Fruit fly (Drosophila melanogaster): ENCODE data around the gene Marcal1.

Gene Marcal1

dm6 chr2L:4945300-4945699 is 10.0 kb upstream of the Marcal1 start, which contains the start of the genes mRpL24 and betaggt-I (continued):
- TF ChIP-seq ERR (GFP tag; optimal IDR thresholded peaks at IDR 0.05): peak; percentile 59
- peak; percentile 53 for TF ChIP-seq fd64A (GFP tag; optimal IDR thresholded peaks at IDR 0.05)
- peak; percentile 94 for TF ChIP-seq CG14050 (GFP tag; IDR thresholded peaks at IDR 0.05)
- no peak for TF ChIP-seq kni (GFP tag; optimal IDR thresholded peaks at IDR 0.05)
- TF ChIP-seq gcm2 (GFP tag; optimal IDR thresholded peaks at IDR 0.05): peak; percentile 70
- TF ChIP-seq az2 (GFP tag; optimal IDR thresholded peaks at IDR 0.05): peak; percentile 94
- TF ChIP-seq D19B (GFP tag; optimal IDR thresholded peaks at IDR 0.05): peak; percentile 88
- TF ChIP-seq CG17359 (tag; optimal IDR thresholded peaks at IDR 0.05): peak; percentile 97
- TF ChIP-seq CG6272 (GFP tag; IDR thresholded peaks at IDR 0.05): peak; percentile 92
- peak; percentile 75 for TF ChIP-seq sr (GFP tag; IDR thresholded peaks at IDR 0.05)
- peak; percentile 96 for TF ChIP-seq gcm (GFP tag; optimal IDR thresholded peaks at IDR 0.05)
- peak; percentile 76 for TF ChIP-seq ro (GFP tag; IDR thresholded peaks at IDR 0.05)
- peak; percentile 35 for TF ChIP-seq ab (GFP tag; optimal IDR thresholded peaks at IDR 0.05)
- TF ChIP-seq dati (GFP tag; IDR thresholded peaks at IDR 0.05): peak; percentile 79
- peak; percentile 97 for TF ChIP-seq CG32767 (GFP tag; IDR thresholded peaks at IDR 0.05)
- peak; percentile 96 for TF ChIP-seq lilli (GFP tag; optimal IDR thresholded peaks at IDR 0.05)
- TF ChIP-seq Doc3 (GFP tag; IDR thresholded peaks at IDR 0.05; ENCODE audit: partially characterized antibody): no peak
- peak; percentile 95 for TF ChIP-seq CG8765 (GFP tag; IDR thresholded peaks at IDR 0.05)
- TF ChIP-seq cato (GFP tag; optimal IDR thresholded peaks at IDR 0.05; ENCODE audit: borderline replicate concordance): peak; percentile 89
- TF ChIP-seq CG11085 (GFP tag; IDR thresholded peaks at IDR 0.05): peak; percentile 96
- peak; percentile 89 for TF ChIP-seq cwo (GFP tag; optimal IDR thresholded peaks at IDR 0.05)
- TF ChIP-seq CG6683 (GFP tag; optimal IDR thresholded peaks at IDR 0.05): peak; percentile 90
- peak; percentile 96 for TF ChIP-seq CG2120 (GFP tag; optimal IDR thresholded peaks at IDR 0.05)
- no peak; the same call in 1 of the 2 replicates for TF ChIP-seq Scr (GFP tag; IDR thresholded peaks at IDR 0.05; ENCODE audit: partially characterized antibody)
- peak; percentile 96 for TF ChIP-seq fd3F (GFP tag; optimal IDR thresholded peaks at IDR 0.05)
- TF ChIP-seq CG13894 (tag; optimal IDR thresholded peaks at IDR 0.05): peak; percentile 96
- peak; percentile 96 for TF ChIP-seq dmrt11E (tag; optimal IDR thresholded peaks at IDR 0.05)
- TF ChIP-seq Ravus (GFP tag; IDR thresholded peaks at IDR 0.05): peak; percentile 87
- peak; percentile 44 for TF ChIP-seq da (GFP tag; optimal IDR thresholded peaks at IDR 0.05)
- peak; percentile 90 for TF ChIP-seq danr (GFP tag; IDR thresholded peaks at IDR 0.05)
- peak; percentile 81 for TF ChIP-seq CG6854 (GFP tag; optimal IDR thresholded peaks at IDR 0.05)
- no peak for TF ChIP-seq CG2129 (GFP tag; IDR thresholded peaks at IDR 0.05; ENCODE audit: partially characterized antibody)
- peak; percentile 93 for TF ChIP-seq CG18619 (GFP tag; optimal IDR thresholded peaks at IDR 0.05)
- TF ChIP-seq jigr1 (GFP tag; IDR thresholded peaks at IDR 0.05): peak; percentile 67; the same call in 2 of the 3 replicates
- TF ChIP-seq CoRest (tag; optimal IDR thresholded peaks at IDR 0.05): peak; percentile 98
- TF ChIP-seq Hr3 (GFP tag; optimal IDR thresholded peaks at IDR 0.05): peak; percentile 96
- TF ChIP-seq CG12071 (GFP tag; optimal IDR thresholded peaks at IDR 0.05): peak; percentile 78
- TF ChIP-seq CG15514 (GFP tag; optimal IDR thresholded peaks at IDR 0.05): peak; percentile 92
- peak; percentile 89 for TF ChIP-seq slou (GFP tag; optimal IDR thresholded peaks at IDR 0.05)
- peak; percentile 94 for TF ChIP-seq ind (GFP tag; optimal IDR thresholded peaks at IDR 0.05)
- no peak for TF ChIP-seq sima (GFP tag; optimal IDR thresholded peaks at IDR 0.05)
- peak; percentile 97 for TF ChIP-seq E2f1 (GFP tag; IDR thresholded peaks at IDR 0.05)
- peak; percentile 94 for TF ChIP-seq CG12104 (GFP tag; optimal IDR thresholded peaks at IDR 0.05)
- TF ChIP-seq CG10267 (tag; optimal IDR thresholded peaks at IDR 0.05): peak; percentile 92
- peak; percentile 97 for TF ChIP-seq H2.0 (GFP tag; IDR thresholded peaks at IDR 0.05)
- peak; percentile 80 for TF ChIP-seq pum (GFP tag; optimal IDR thresholded peaks at IDR 0.05)
- TF ChIP-seq otp (GFP tag; IDR thresholded peaks at IDR 0.05): peak; percentile 95
- TF ChIP-seq sd (tag; optimal IDR thresholded peaks at IDR 0.05): peak; percentile 89
- peak; percentile 98 for TF ChIP-seq CG17361 (GFP tag; IDR thresholded peaks at IDR 0.05)
- TF ChIP-seq Awh (GFP tag; IDR thresholded peaks at IDR 0.05): peak; percentile 98
- peak; percentile 75 for TF ChIP-seq jing (GFP tag; optimal IDR thresholded peaks at IDR 0.05)

All from whole organism, embryonic.